Worm (Caenorhabditis elegans) whole organism, midembryonic: ENCODE measurements around the gene F44D12.16.

ENCODE experiments used
- T22C8.4 ChIP-seq: fragments of 200-800 bp; sonication (Bioruptor generic); IDR thresholded peaks from 2 replicates; pipeline ENCODE4 v1.3.6; 2022; ENCODE audit warnings: missing genetic modification characterization, missing compliant biosample characterization
- cog-1 ChIP-seq: sonication (generic microtip); optimal IDR thresholded peaks from 2 replicates; lab custom pipeline; 2016; ENCODE audit warnings: missing genetic modification characterization, missing compliant biosample characterization
- flt-1 ChIP-seq: fragments of 200-800 bp; sonication (Bioruptor generic); IDR thresholded peaks from 2 replicates; pipeline ENCODE4 v1.3.6; 2022; ENCODE audit warnings: missing genetic modification characterization, missing compliant biosample characterization
- klf-2 ChIP-seq: fragments of 200-800 bp; sonication (Bioruptor generic); conservative IDR thresholded peaks from 2 replicates; pipeline ENCODE4 v1.3.6; 2022; ENCODE audit warnings: missing genetic modification reagents, missing genetic modification characterization, missing compliant biosample characterization
- med-1 ChIP-seq: sonication (generic microtip); optimal IDR thresholded peaks from 2 replicates; lab custom pipeline; 2017; ENCODE audit warnings: missing genetic modification characterization, mild to moderate bottlenecking, missing compliant biosample characterization, antibody characterized with exemption, missing genetic modification reagents; ENCODE audit not compliant: insufficient read depth
- ref-1 ChIP-seq: fragments of 200-800 bp; sonication (Bioruptor generic); conservative IDR thresholded peaks from 2 replicates; pipeline ENCODE4 v1.3.6; 2022; ENCODE audit warnings: missing genetic modification reagents, missing genetic modification characterization, missing compliant biosample characterization
- tab-1 ChIP-seq: fragments of 200-800 bp; sonication (Bioruptor generic); IDR thresholded peaks from 2 replicates; pipeline ENCODE4 v1.3.6; 2022; ENCODE audit warnings: missing genetic modification characterization, missing compliant biosample characterization
- ztf-23 ChIP-seq: fragments of 200-800 bp; sonication (Bioruptor generic); IDR thresholded peaks from 2 replicates; pipeline ENCODE4 v1.3.6; 2022; ENCODE audit warnings: missing genetic modification reagents, missing genetic modification characterization, missing compliant biosample characterization
- ztf-29 ChIP-seq: fragments of 200-800 bp; sonication (Bioruptor generic); IDR thresholded peaks from 2 replicates; pipeline ENCODE4 v1.3.6; 2022; ENCODE audit warnings: missing genetic modification reagents, missing genetic modification characterization, missing compliant biosample characterization

The F44D12.16 gene

ce11 chrIV:10056138-10056537 is 27.3 kb downstream of the F44D12.16 start, which contains the start of gene T04B2.7:
Gene T04B2.7 (minus strand): TSS chrIV:10056238.
- no peak for TF ChIP-seq ztf-23 (GFP tag; lab: Robert Waterston, UW)
- TF ChIP-seq ztf-29 (GFP tag; lab: Robert Waterston, UW), result no peak
- TF ChIP-seq ref-1 (GFP tag; lab: Robert Waterston, UW), result no peak
- no peak for TF ChIP-seq med-1 (GFP tag; lab: Kevin White, UChicago)
- TF ChIP-seq flt-1 (GFP tag; lab: Robert Waterston, UW), result no peak
- TF ChIP-seq T22C8.4, result no peak
- TF ChIP-seq tab-1 (GFP tag; lab: Robert Waterston, UW), result no peak
- no peak for TF ChIP-seq cog-1 (tag; lab: Kevin White, UChicago)

ce11 chrIV:10059175-10059574 is 30.3 kb downstream of the F44D12.16 start:
- TF ChIP-seq cog-1 (tag; lab: Kevin White, UChicago), result no peak

- TF ChIP-seq flt-1 (GFP tag; lab: Robert Waterston, UW) (no peak), med-1 (GFP tag; lab: Kevin White, UChicago) (no peak), klf-2 (GFP tag; lab: Robert Waterston, UW) (no peak), T22C8.4 (no peak), ref-1 (GFP tag; lab: Robert Waterston, UW) (no peak), ztf-23 (GFP tag; lab: Robert Waterston, UW) (no peak), tab-1 (GFP tag; lab: Robert Waterston, UW) (no peak), ztf-29 (GFP tag; lab: Robert Waterston, UW) (no peak), cog-1 (tag; lab: Kevin White, UChicago) (no peak)
These were observed 31.9 kb downstream of the F44D12.16 start for ce11 chrIV:10060795-10061194.

ce11 chrIV:10062728-10063127 is 33.8 kb downstream of the F44D12.16 start, which contains the start of gene ipla-7:
Gene ipla-7 (minus strand): TSS chrIV:10062849.
- TF ChIP-seq T22C8.4 (no peak), cog-1 (tag; lab: Kevin White, UChicago) (no peak), ref-1 (GFP tag; lab: Robert Waterston, UW) (no peak), ztf-23 (GFP tag; lab: Robert Waterston, UW) (no peak)

- TF ChIP-seq tab-1 (GFP tag; lab: Robert Waterston, UW) (no peak), flt-1 (GFP tag; lab: Robert Waterston, UW) (no peak), T22C8.4 (no peak), med-1 (GFP tag; lab: Kevin White, UChicago) (no peak), ztf-29 (GFP tag; lab: Robert Waterston, UW) (no peak), ztf-23 (GFP tag; lab: Robert Waterston, UW) (no peak), ref-1 (GFP tag; lab: Robert Waterston, UW) (no peak), cog-1 (tag; lab: Kevin White, UChicago) (no peak)
These were observed 35.1 kb downstream of the F44D12.16 start for ce11 chrIV:10063941-10064340.

- TF ChIP-seq ztf-23 (GFP tag; lab: Robert Waterston, UW) (no peak), klf-2 (GFP tag; lab: Robert Waterston, UW) (no peak), med-1 (GFP tag; lab: Kevin White, UChicago) (no peak), cog-1 (tag; lab: Kevin White, UChicago) (no peak), tab-1 (GFP tag; lab: Robert Waterston, UW) (no peak), T22C8.4 (no peak), flt-1 (GFP tag; lab: Robert Waterston, UW) (no peak), ztf-29 (GFP tag; lab: Robert Waterston, UW) (no peak), ref-1 (GFP tag; lab: Robert Waterston, UW) (no peak)
These were observed 36.3 kb downstream of the F44D12.16 start for ce11 chrIV:10065159-10065558.

- TF ChIP-seq ref-1 (GFP tag; lab: Robert Waterston, UW) (no peak), med-1 (GFP tag; lab: Kevin White, UChicago) (no peak), ztf-29 (GFP tag; lab: Robert Waterston, UW) (no peak), tab-1 (GFP tag; lab: Robert Waterston, UW) (no peak), ztf-23 (GFP tag; lab: Robert Waterston, UW) (no peak), klf-2 (GFP tag; lab: Robert Waterston, UW) (no peak), flt-1 (GFP tag; lab: Robert Waterston, UW) (no peak), T22C8.4 (no peak)
These were observed 37.6 kb downstream of the F44D12.16 start for ce11 chrIV:10066456-10066855.

ce11 chrIV:10067541-10067940 is 38.7 kb downstream of the F44D12.16 start, which contains the start of gene cwn-2:
Gene cwn-2 (plus strand): TSS chrIV:10067816.
- TF ChIP-seq cog-1 (tag; lab: Kevin White, UChicago) (no peak), T22C8.4 (no peak), ref-1 (GFP tag; lab: Robert Waterston, UW) (no peak), ztf-29 (GFP tag; lab: Robert Waterston, UW) (no peak)

ce11 chrIV:10068266-10068665 is 39.4 kb downstream of the F44D12.16 start:
- TF ChIP-seq ztf-23 (GFP tag; lab: Robert Waterston, UW) (no peak), tab-1 (GFP tag; lab: Robert Waterston, UW) (no peak), ref-1 (GFP tag; lab: Robert Waterston, UW) (no peak), flt-1 (GFP tag; lab: Robert Waterston, UW) (no peak), T22C8.4 (no peak), med-1 (GFP tag; lab: Kevin White, UChicago) (no peak), klf-2 (GFP tag; lab: Robert Waterston, UW) (no peak), cog-1 (tag; lab: Kevin White, UChicago) (no peak), ztf-29 (GFP tag; lab: Robert Waterston, UW) (no peak)

- TF ChIP-seq cog-1 (tag; lab: Kevin White, UChicago) (no peak), T22C8.4 (no peak), tab-1 (GFP tag; lab: Robert Waterston, UW) (no peak), klf-2 (GFP tag; lab: Robert Waterston, UW) (no peak), ztf-29 (GFP tag; lab: Robert Waterston, UW) (no peak), ztf-23 (GFP tag; lab: Robert Waterston, UW) (no peak), med-1 (GFP tag; lab: Kevin White, UChicago) (no peak)
These were observed 43.6 kb downstream of the F44D12.16 start, which contains the start of gene W01B6.3 for ce11 chrIV:10072527-10072926. Gene W01B6.3 (minus strand): TSS chrIV:10072627.
